Fruit fly (Drosophila melanogaster) whole organism, prepupa: Measurements from ENCODE around the gene eIF4EHP.
A peak's percentile ranks its signal among the peaks of the same experiment; 100 is the strongest.

Experiments
- Blimp-1 ChIP-seq: fragments of 200-800 bp; sonication (Bioruptor generic); optimal IDR thresholded peaks from 3 replicates; lab custom pipeline; 2017; ENCODE audit warnings: missing biosample characterization, missing genetic modification characterization, mild to moderate bottlenecking, moderate library complexity, missing genetic modification reagents
- CG10631 ChIP-seq: fragments of 200-800 bp; sonication (Bioruptor generic); optimal IDR thresholded peaks from 2 replicates; lab custom pipeline; 2016; ENCODE audit warnings: missing biosample characterization, missing genetic modification characterization
- CG10669 ChIP-seq: fragments of 200-800 bp; sonication (Bioruptor generic); optimal IDR thresholded peaks from 3 replicates; lab custom pipeline; 2018; ENCODE audit warnings: missing biosample characterization, mild to moderate bottlenecking, missing genetic modification characterization, moderate library complexity
- CG11902 ChIP-seq: fragments of 200-800 bp; sonication (Bioruptor generic); optimal IDR thresholded peaks from 3 replicates; lab custom pipeline; 2016; ENCODE audit warnings: missing biosample characterization, missing genetic modification characterization
- CG15336 ChIP-seq: fragments of 200-800 bp; sonication (Bioruptor generic); IDR thresholded peaks from 2 replicates; pipeline ENCODE4 v1.3.6; 2022; ENCODE audit warnings: missing biosample characterization, missing genetic modification characterization
- CG1621 ChIP-seq: fragments of 200-800 bp; sonication (Bioruptor generic); optimal IDR thresholded peaks from 3 replicates; lab custom pipeline; 2018; ENCODE audit warnings: missing biosample characterization, mild to moderate bottlenecking, missing genetic modification characterization
- CG16779 ChIP-seq: fragments of 200-800 bp; sonication (Bioruptor generic); optimal IDR thresholded peaks from 3 replicates; lab custom pipeline; 2017; ENCODE audit warnings: missing biosample characterization, mild to moderate bottlenecking, missing genetic modification characterization
- CG31627 ChIP-seq: fragments of 200-800 bp; sonication (Bioruptor generic); optimal IDR thresholded peaks from 3 replicates; lab custom pipeline; 2016; ENCODE audit warnings: missing biosample characterization, missing genetic modification characterization
- CG3919 ChIP-seq: fragments of 200-800 bp; sonication (Bioruptor generic); optimal IDR thresholded peaks from 3 replicates; lab custom pipeline; 2016; ENCODE audit warnings: missing biosample characterization, missing genetic modification characterization
- CG6163 ChIP-seq: fragments of 200-800 bp; sonication (Bioruptor generic); IDR thresholded peaks from 3 replicates; pipeline ENCODE4 v1.3.6; 2022; ENCODE audit warnings: missing biosample characterization, missing genetic modification characterization
- CG6276 ChIP-seq: fragments of 200-800 bp; sonication (Bioruptor generic); optimal IDR thresholded peaks from 2 replicates; lab custom pipeline; 2017; ENCODE audit warnings: missing biosample characterization, mild to moderate bottlenecking, missing genetic modification characterization
- CG6792 ChIP-seq: fragments of 200-800 bp; sonication (Bioruptor generic); optimal IDR thresholded peaks from 3 replicates; lab custom pipeline; 2016; ENCODE audit warnings: missing biosample characterization, missing genetic modification characterization
- CG6808 ChIP-seq: fragments of 200-800 bp; sonication (Bioruptor generic); optimal IDR thresholded peaks from 3 replicates; lab custom pipeline; 2017; ENCODE audit warnings: missing biosample characterization, missing genetic modification characterization, mild to moderate bottlenecking, moderate library complexity, missing genetic modification reagents
- CG6854 ChIP-seq: fragments of 200-800 bp; sonication (Bioruptor generic); optimal IDR thresholded peaks from 2 replicates; lab custom pipeline; 2017; ENCODE audit warnings: missing biosample characterization, mild to moderate bottlenecking, missing genetic modification characterization
- CG7368 ChIP-seq: fragments of 200-800 bp; sonication (Bioruptor generic); optimal IDR thresholded peaks from 3 replicates; lab custom pipeline; 2016; ENCODE audit warnings: missing biosample characterization, missing genetic modification characterization
- CG8119 ChIP-seq: fragments of 200-800 bp; sonication (Bioruptor generic); IDR thresholded peaks from 3 replicates; pipeline ENCODE4 v1.3.6; 2022; ENCODE audit warnings: missing biosample characterization, missing genetic modification characterization
- CG8632 ChIP-seq: fragments of 200-800 bp; sonication (Bioruptor generic); optimal IDR thresholded peaks from 3 replicates; lab custom pipeline; 2016; ENCODE audit warnings: missing biosample characterization, missing genetic modification characterization
- CG9139 ChIP-seq: fragments of 200-800 bp; sonication (Bioruptor generic); optimal IDR thresholded peaks from 3 replicates; lab custom pipeline; 2017; ENCODE audit warnings: missing biosample characterization, mild to moderate bottlenecking, missing genetic modification characterization
- Eip75B ChIP-seq: fragments of 200-800 bp; sonication (Bioruptor generic); optimal IDR thresholded peaks from 3 replicates; lab custom pipeline; 2016; ENCODE audit warnings: missing biosample characterization, missing genetic modification characterization
- Eip78C ChIP-seq: fragments of 200-800 bp; sonication (Bioruptor generic); peaks from one replicate; lab custom pipeline; 2016; ENCODE audit warnings: missing biosample characterization, missing genetic modification characterization
- Eip93F ChIP-seq: fragments of 200-800 bp; sonication (Bioruptor generic); optimal IDR thresholded peaks from 2 replicates; lab custom pipeline; 2016; ENCODE audit warnings: missing biosample characterization, mild to moderate bottlenecking, missing genetic modification characterization
- Ets21C ChIP-seq: fragments of 200-800 bp; sonication (Bioruptor generic); optimal IDR thresholded peaks from 3 replicates; lab custom pipeline; 2016; ENCODE audit warnings: missing biosample characterization, missing genetic modification characterization
- Ets96B ChIP-seq: fragments of 200-800 bp; optimal IDR thresholded peaks from 2 replicates; lab custom pipeline; 2019; ENCODE audit warnings: missing biosample characterization, mild to moderate bottlenecking, missing genetic modification characterization, moderate library complexity
- Hr39 ChIP-seq: fragments of 200-800 bp; sonication (Bioruptor generic); optimal IDR thresholded peaks from 2 replicates; lab custom pipeline; 2016; ENCODE audit warnings: missing biosample characterization, missing genetic modification characterization
- Hr4 ChIP-seq: fragments of 200-800 bp; sonication (Bioruptor generic); optimal IDR thresholded peaks from 3 replicates; lab custom pipeline; 2016; ENCODE audit warnings: missing biosample characterization, missing genetic modification characterization
- Lpt ChIP-seq: fragments of 200-800 bp; sonication (Bioruptor generic); optimal IDR thresholded peaks from 3 replicates; lab custom pipeline; 2016; ENCODE audit warnings: missing biosample characterization, missing genetic modification characterization
- Met ChIP-seq: fragments of 200-800 bp; sonication (Bioruptor generic); optimal IDR thresholded peaks from 3 replicates; lab custom pipeline; 2016; ENCODE audit warnings: missing biosample characterization, missing genetic modification characterization
- OdsH ChIP-seq: fragments of 200-800 bp; sonication (Bioruptor generic); optimal IDR thresholded peaks from 3 replicates; lab custom pipeline; 2016; ENCODE audit warnings: missing biosample characterization, missing genetic modification characterization
- Smox ChIP-seq: fragments of 200-800 bp; sonication (Bioruptor generic); optimal IDR thresholded peaks from 3 replicates; lab custom pipeline; 2016; ENCODE audit warnings: missing biosample characterization, missing genetic modification characterization
- Sox14 ChIP-seq: fragments of 200-800 bp; sonication (Bioruptor generic); optimal IDR thresholded peaks from 3 replicates; lab custom pipeline; 2016; ENCODE audit warnings: missing biosample characterization, missing genetic modification characterization
- Sox15 ChIP-seq: fragments of 200-800 bp; sonication (Bioruptor generic); optimal IDR thresholded peaks from 3 replicates; lab custom pipeline; 2016; ENCODE audit warnings: missing biosample characterization, missing genetic modification characterization
- achi ChIP-seq: fragments of 200-800 bp; sonication (Bioruptor generic); optimal IDR thresholded peaks from 3 replicates; lab custom pipeline; 2016; ENCODE audit warnings: missing biosample characterization, missing genetic modification characterization
- acj6 ChIP-seq: fragments of 200-800 bp; sonication (Bioruptor generic); optimal IDR thresholded peaks from 3 replicates; lab custom pipeline; 2016; ENCODE audit warnings: missing biosample characterization, missing genetic modification characterization
- cyc ChIP-seq: fragments of 200-800 bp; sonication (Bioruptor generic); optimal IDR thresholded peaks from 3 replicates; lab custom pipeline; 2016; ENCODE audit warnings: missing biosample characterization, missing genetic modification characterization
- dac ChIP-seq: fragments of 200-800 bp; sonication (Bioruptor generic); optimal IDR thresholded peaks from 2 replicates; lab custom pipeline; 2017; ENCODE audit warnings: missing biosample characterization, mild to moderate bottlenecking, missing genetic modification characterization
- dsx ChIP-seq: fragments of 200-800 bp; optimal IDR thresholded peaks from 3 replicates; lab custom pipeline; 2019; ENCODE audit warnings: missing biosample characterization, mild to moderate bottlenecking, missing genetic modification characterization, moderate library complexity; ENCODE audit not compliant: poor library complexity, severe bottlenecking
- eg ChIP-seq: fragments of 200-800 bp; sonication (Bioruptor generic); IDR thresholded peaks from 3 replicates; pipeline ENCODE4 v1.3.6; 2022; ENCODE audit warnings: missing biosample characterization, missing genetic modification characterization
- esn ChIP-seq: fragments of 200-800 bp; sonication (Bioruptor generic); optimal IDR thresholded peaks from 2 replicates; lab custom pipeline; 2016; ENCODE audit warnings: missing biosample characterization, mild to moderate bottlenecking, missing genetic modification characterization, moderate library complexity
- fd85E ChIP-seq: fragments of 200-800 bp; sonication (Bioruptor generic); optimal IDR thresholded peaks from 3 replicates; lab custom pipeline; 2016; ENCODE audit warnings: missing biosample characterization, missing genetic modification characterization
- fkh ChIP-seq: fragments of 200-800 bp; sonication (Bioruptor generic); optimal IDR thresholded peaks from 3 replicates; lab custom pipeline; 2017; ENCODE audit warnings: missing biosample characterization, mild to moderate bottlenecking, missing genetic modification characterization, moderate library complexity
- lz ChIP-seq: fragments of 200-800 bp; sonication (Bioruptor generic); optimal IDR thresholded peaks from 3 replicates; lab custom pipeline; 2016; ENCODE audit warnings: missing biosample characterization, missing genetic modification characterization
- ss ChIP-seq, 2 experiments: fragments of 200-800 bp; sonication (Bioruptor generic); optimal IDR thresholded peaks; 2 replicates in 1 of 2; 3 replicates in 1 of 2; lab custom pipeline; 2017 to 2018; ENCODE audit warnings: mild to moderate bottlenecking in 2 of 2, missing biosample characterization in 2 of 2, missing genetic modification characterization in 2 of 2, moderate library complexity in 1 of 2
- topi ChIP-seq: fragments of 200-800 bp; sonication (Bioruptor generic); optimal IDR thresholded peaks from 3 replicates; lab custom pipeline; 2016; ENCODE audit warnings: missing biosample characterization, missing genetic modification characterization
- vri ChIP-seq: fragments of 200-800 bp; sonication (Bioruptor generic); optimal IDR thresholded peaks from 3 replicates; lab custom pipeline; 2016; ENCODE audit warnings: missing biosample characterization, mild to moderate bottlenecking, missing genetic modification characterization

Gene eIF4EHP

DNA sequence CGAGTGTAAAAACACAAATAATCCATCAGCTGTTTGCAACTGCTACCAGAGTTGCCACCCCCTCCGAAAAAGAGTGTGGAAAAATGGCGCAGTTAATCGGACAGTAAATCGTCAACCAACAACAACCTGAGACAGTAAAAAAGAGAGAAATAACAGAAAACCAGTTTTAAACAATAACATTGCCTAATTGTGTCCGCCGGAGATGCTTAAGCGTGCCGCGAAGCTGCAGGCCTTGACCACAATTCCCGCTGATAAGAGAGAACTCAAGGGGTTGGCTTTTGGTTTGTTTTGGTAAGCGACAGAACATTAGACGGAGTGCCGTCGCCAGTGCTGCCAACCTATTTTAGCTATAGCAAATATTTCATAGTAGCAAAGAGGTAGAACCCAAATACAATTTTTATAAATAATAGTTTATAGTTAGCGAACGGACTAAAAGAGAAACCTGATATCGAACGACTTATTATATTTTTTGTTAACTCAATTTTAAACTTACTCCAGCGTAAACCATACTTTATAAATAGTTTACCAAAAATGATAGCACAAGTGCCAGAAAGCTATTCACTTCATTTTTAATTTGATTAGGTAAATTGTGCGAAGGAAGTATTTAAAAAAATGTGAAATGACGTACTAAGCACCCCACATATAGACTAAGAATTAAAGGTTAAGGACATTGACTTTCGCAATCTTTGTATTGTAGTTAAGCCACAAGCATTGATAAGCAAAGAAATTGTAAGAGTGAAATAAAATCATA is 57.9 kb downstream of the eIF4EHP start, which contains the start of the genes Atg6 and Pisd:
Gene Atg6, minus strand, starts transcription at position 93 of the 751 bp plus-strand sequence.
Gene Pisd, plus strand, starts transcription at position 94 of the 751 bp plus-strand sequence.
- TF ChIP-seq CG15336 (peak; percentile 9; the same call in 1 of the 2 replicates), ss (GFP tag; optimal IDR thresholded peaks at IDR 0.05; lab: Kevin White, UChicago) (peak in 1 of 2 experiments; percentile 31), eg (GFP tag; lab: Robert Waterston, UW) (no peak), Ets21C (no peak), lz (no peak), Sox14 (GFP tag; lab: Kevin White, UChicago) (peak; percentile 32), CG8632 (GFP tag; lab: Kevin White, UChicago) (no peak), vri (GFP tag; lab: Kevin White, UChicago) (peak; percentile 43), fd85E (no peak), CG1621 (tag; lab: Kevin White, UChicago) (peak; percentile 68), CG6163 (GFP tag; lab: Robert Waterston, UW) (0 out of 3 replicates have a peak, but pooled peaks have one; percentile 38), CG6854 (GFP tag; lab: Kevin White, UChicago) (no peak), CG8119 (no peak), Eip78C (peak; percentile 60), achi (GFP tag; lab: Kevin White, UChicago) (peak; percentile 7), Smox (GFP tag; lab: Kevin White, UChicago) (no peak), CG10631 (GFP tag; lab: Kevin White, UChicago) (peak; percentile 11), cyc (GFP tag; lab: Kevin White, UChicago) (peak; percentile 14), topi (peak; percentile 5), Ets96B (no peak), dsx (GFP tag; lab: Kevin White, UChicago) (peak; percentile 63), CG6808 (GFP tag; lab: Kevin White, UChicago) (peak; percentile 50), CG31627 (GFP tag; lab: Kevin White, UChicago) (peak; percentile 15), Hr39 (GFP tag; lab: Kevin White, UChicago) (peak; percentile 20), CG6792 (GFP tag; lab: Kevin White, UChicago) (no peak), Met (no peak), fkh (GFP tag; lab: Kevin White, UChicago) (peak; percentile 65), CG3919 (peak; percentile 0), Hr4 (GFP tag; lab: Kevin White, UChicago) (no peak), Eip75B (GFP tag; lab: Kevin White, UChicago) (peak; percentile 11), esn (GFP tag; lab: Kevin White, UChicago) (peak; percentile 43)

DNA sequence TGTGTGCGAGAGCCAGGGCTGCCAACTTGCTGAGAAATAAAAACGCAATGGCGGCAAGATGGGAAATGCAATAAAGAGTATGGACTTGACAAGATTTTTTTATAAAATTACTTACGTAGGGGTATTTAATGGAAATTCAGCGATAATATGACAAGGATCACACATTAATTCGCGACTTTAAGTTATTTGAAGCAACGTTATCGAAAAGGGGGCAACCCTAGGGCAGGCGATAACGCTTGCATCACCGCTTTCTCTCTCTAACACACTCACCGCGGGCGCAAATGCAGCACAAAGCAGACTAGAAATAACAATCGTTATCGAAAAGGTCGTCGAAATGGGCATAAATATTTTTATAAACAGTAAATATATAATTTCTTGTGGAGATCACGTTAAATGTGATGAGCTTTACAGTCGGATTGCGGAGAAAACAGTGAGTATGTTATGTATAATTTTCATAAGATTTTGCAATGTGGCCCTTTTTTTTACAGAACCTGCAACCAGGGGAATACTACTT is 60.7 kb downstream of the eIF4EHP start, which contains the start of gene Rox8:
Gene Rox8, minus strand, starts transcription at position 268 of the 514 bp plus-strand sequence.
- no peak for TF ChIP-seq Blimp-1 (GFP tag; lab: Kevin White, UChicago)
- TF ChIP-seq ss (GFP tag; optimal IDR thresholded peaks at IDR 0.05; lab: Kevin White, UChicago), result peak; percentile 25 to 33
- peak; percentile 43 for TF ChIP-seq lz
- peak; percentile 31 for TF ChIP-seq CG16779 (tag; lab: Kevin White, UChicago)
- no peak for TF ChIP-seq CG10669
- no peak; the same call in 2 of the 3 replicates for TF ChIP-seq CG8119
- no peak for TF ChIP-seq Sox15 (GFP tag; lab: Kevin White, UChicago)
- TF ChIP-seq CG6808 (GFP tag; lab: Kevin White, UChicago), result peak; percentile 16
- TF ChIP-seq Hr39 (GFP tag; lab: Kevin White, UChicago), result peak; percentile 43
- peak; percentile 41 for TF ChIP-seq acj6 (GFP tag; lab: Kevin White, UChicago)
- TF ChIP-seq Met, result peak; percentile 62
- no peak for TF ChIP-seq CG9139 (GFP tag; lab: Kevin White, UChicago)
- peak; percentile 93 for TF ChIP-seq vri (GFP tag; lab: Kevin White, UChicago)
- peak; percentile 23; the same call in 1 of the 3 replicates for TF ChIP-seq CG6163 (GFP tag; lab: Robert Waterston, UW)
- TF ChIP-seq CG11902 (GFP tag; lab: Kevin White, UChicago), result no peak
- TF ChIP-seq Lpt (GFP tag; lab: Kevin White, UChicago), result no peak
- TF ChIP-seq CG1621 (tag; lab: Kevin White, UChicago), result peak; percentile 17
- TF ChIP-seq CG3919, result peak; percentile 45
- TF ChIP-seq Eip75B (GFP tag; lab: Kevin White, UChicago), result peak; percentile 49
- TF ChIP-seq CG7368 (GFP tag; lab: Kevin White, UChicago), result no peak
- TF ChIP-seq CG6854 (GFP tag; lab: Kevin White, UChicago), result no peak
- peak; percentile 63 for TF ChIP-seq esn (GFP tag; lab: Kevin White, UChicago)
- TF ChIP-seq eg (GFP tag; lab: Robert Waterston, UW), result 0 out of 3 replicates have a peak, but pooled peaks have one; percentile 20
- peak; percentile 52 for TF ChIP-seq topi
- TF ChIP-seq dsx (GFP tag; lab: Kevin White, UChicago), result peak; percentile 39
- TF ChIP-seq Ets96B, result peak; percentile 12
- no peak for TF ChIP-seq Eip93F (GFP tag; lab: Kevin White, UChicago)
- TF ChIP-seq CG6792 (GFP tag; lab: Kevin White, UChicago), result peak; percentile 11
- TF ChIP-seq OdsH (GFP tag; lab: Kevin White, UChicago), result no peak
- TF ChIP-seq dac (GFP tag; lab: Kevin White, UChicago), result no peak
- peak; percentile 50 for TF ChIP-seq CG31627 (GFP tag; lab: Kevin White, UChicago)
- peak; percentile 74 for TF ChIP-seq CG6276
- TF ChIP-seq Sox14 (GFP tag; lab: Kevin White, UChicago), result peak; percentile 80
